Worm (Caenorhabditis elegans): ENCODE results near the gene rps-2.
A peak's percentile ranks its signal among the peaks of the same experiment; 100 is the strongest.

Gene rps-2

ce11 chrIV:7903359-7903758 is 22.8 kb downstream of the rps-2 start, which contains the start of gene C49H3.6 (continued):
- TF ChIP-seq ztf-11 (tag; optimal IDR thresholded peaks at IDR 0.05) (no peak), mes-2 (tag; optimal IDR thresholded peaks at IDR 0.05; ENCODE audit: poor library complexity, severe bottlenecking) (peak; percentile 37), zag-1 (tag; optimal IDR thresholded peaks at IDR 0.05) (no peak), dve-1 (tag; optimal IDR thresholded peaks at IDR 0.05; ENCODE audit: insufficient read depth) (no peak), mxl-3 (GFP tag; optimal IDR thresholded peaks at IDR 0.05) (peak; percentile 28)

ce11 chrIV:7902221-7902904 is 23.8 kb downstream of the rps-2 start, which contains the start of gene arp-11:
Gene arp-11, minus strand, starts transcription at chrIV:7902271.
- TF ChIP-seq zip-11 (GFP tag; IDR thresholded peaks at IDR 0.05) (no peak), rbr-2 (tag; optimal IDR thresholded peaks at IDR 0.05) (peak; percentile 62), ZK337.2 (GFP tag; IDR thresholded peaks at IDR 0.05) (no peak), ceh-20 (GFP tag; IDR thresholded peaks at IDR 0.05) (0 out of 2 replicates have a peak, but pooled peaks have one; percentile 29), dmd-9 (GFP tag; IDR thresholded peaks at IDR 0.05) (no peak), pha-4 (GFP tag; IDR thresholded peaks at IDR 0.05) (peak; percentile 46), pha-4 (tag; optimal IDR thresholded peaks at IDR 0.05) (peak; percentile 78), jun-1 (tag; optimal IDR thresholded peaks at IDR 0.05) (no peak), unc-39 (tag; optimal IDR thresholded peaks at IDR 0.05) (no peak), daf-8 (GFP tag; IDR thresholded peaks at IDR 0.05) (no peak), tra-1 (GFP tag; IDR thresholded peaks at IDR 0.05) (0 out of 2 replicates have a peak, but pooled peaks have one; percentile 25), nhr-102 (tag; optimal IDR thresholded peaks at IDR 0.05) (no peak), nhr-76 (tag; optimal IDR thresholded peaks at IDR 0.05) (no peak), hlh-30 (tag; optimal IDR thresholded peaks at IDR 0.05; ENCODE audit: insufficient read depth) (peak; percentile 79), nhr-10 (tag; optimal IDR thresholded peaks at IDR 0.05) (no peak), dve-1 (tag; optimal IDR thresholded peaks at IDR 0.05; ENCODE audit: insufficient read depth) (peak; percentile 96), aha-1 (tag) (no peak), php-3 (GFP tag; IDR thresholded peaks at IDR 0.05) (0 out of 2 replicates have a peak, but pooled peaks have one; percentile 53), mep-1 (tag; optimal IDR thresholded peaks at IDR 0.05) (peak; percentile 83), ceh-28 (tag; optimal IDR thresholded peaks at IDR 0.05) (no peak), F10B5.3 (tag; optimal IDR thresholded peaks at IDR 0.05) (no peak), nhr-6 (tag; optimal IDR thresholded peaks at IDR 0.05) (peak; percentile 62), ceh-44 (GFP tag; IDR thresholded peaks at IDR 0.05) (no peak), daf-19 (GFP tag; conservative IDR thresholded peaks at IDR 0.05) (no peak), lin-39 (tag; optimal IDR thresholded peaks at IDR 0.05) (no peak), mxl-2 (GFP tag; conservative IDR thresholded peaks at IDR 0.05) (no peak), madf-5 (GFP tag; IDR thresholded peaks at IDR 0.05) (no peak), dmd-8 (GFP tag; IDR thresholded peaks at IDR 0.05) (no peak), ama-1 (optimal IDR thresholded peaks at IDR 0.05) (no peak), pqm-1 (tag; optimal IDR thresholded peaks at IDR 0.05) (no peak), daf-12 (tag; optimal IDR thresholded peaks at IDR 0.05) (no peak), snpc-4 (tag; optimal IDR thresholded peaks at IDR 0.05) (no peak), mxl-3 (GFP tag; optimal IDR thresholded peaks at IDR 0.05) (no peak), arid-1 (GFP tag; conservative IDR thresholded peaks at IDR 0.05) (peak; percentile 69; the same call in 1 of the 2 replicates), skn-1 (tag; optimal IDR thresholded peaks at IDR 0.05) (no peak), ZK546.5 (tag; optimal IDR thresholded peaks at IDR 0.05) (no peak), aly-2 (tag; optimal IDR thresholded peaks at IDR 0.05) (no peak), dpl-1 (GFP tag; optimal IDR thresholded peaks at IDR 0.05) (peak; percentile 77), lim-7 (GFP tag; IDR thresholded peaks at IDR 0.05) (no peak), ztf-11 (tag; optimal IDR thresholded peaks at IDR 0.05) (no peak), lin-13 (GFP tag; optimal IDR thresholded peaks at IDR 0.05) (peak; percentile 21), ceh-62 (tag; optimal IDR thresholded peaks at IDR 0.05) (no peak), mdt-29 (GFP tag; IDR thresholded peaks at IDR 0.05) (no peak), zag-1 (tag; optimal IDR thresholded peaks at IDR 0.05) (no peak), daf-16 (GFP tag; optimal IDR thresholded peaks at IDR 0.05) (peak in 1 of 2 experiments; percentile 5), daf-16 (tag; optimal IDR thresholded peaks at IDR 0.05) (peak; percentile 77), F49E8.2 (tag; optimal IDR thresholded peaks at IDR 0.05; ENCODE audit: borderline replicate concordance) (no peak), ces-1 (GFP tag; optimal IDR thresholded peaks at IDR 0.05) (no peak)
